Worm (Caenorhabditis elegans) whole organism, L1 larva: Measurements from ENCODE around the gene F52C9.3.

ENCODE experiments used
- C04F5.9 ChIP-seq: sonication (generic microtip); optimal IDR thresholded peaks from 2 replicates; lab custom pipeline; 2016; ENCODE audit warnings: missing genetic modification characterization, missing compliant biosample characterization
- C16A3.4 ChIP-seq: fragments of 150-350 bp; optimal IDR thresholded peaks from 2 replicates; lab custom pipeline; 2014; ENCODE audit warnings: missing biosample characterization, missing genetic modification characterization
- aha-1 ChIP-seq: fragments of 150-350 bp; optimal IDR thresholded peaks from 2 replicates; lab custom pipeline; 2014; ENCODE audit warnings: missing biosample characterization, missing genetic modification characterization
- alr-1 ChIP-seq: fragments of 200-800 bp; sonication (Bioruptor generic); optimal IDR thresholded peaks from 2 replicates; lab custom pipeline; 2018; ENCODE audit warnings: borderline replicate concordance, mild to moderate bottlenecking, missing genetic modification characterization, missing compliant biosample characterization
- blmp-1 ChIP-seq: fragments of 150-350 bp; optimal IDR thresholded peaks from 2 replicates; lab custom pipeline; 2014; ENCODE audit warnings: missing biosample characterization, missing genetic modification characterization
- ceh-63 ChIP-seq: fragments of 200-800 bp; sonication (Bioruptor generic); optimal IDR thresholded peaks from 2 replicates; lab custom pipeline; 2018; ENCODE audit warnings: mild to moderate bottlenecking, missing genetic modification characterization, missing compliant biosample characterization
- ceh-8 ChIP-seq: fragments of 200-800 bp; sonication (Bioruptor generic); optimal IDR thresholded peaks from 2 replicates; lab custom pipeline; 2018; ENCODE audit warnings: mild to moderate bottlenecking, missing genetic modification characterization, moderate library complexity, missing compliant biosample characterization
- ceh-82 ChIP-seq, 3 experiments: fragments of 150-350 bp in 1 of 3; sonication (generic microtip) in 2 of 3; optimal IDR thresholded peaks; 2 replicates each; lab custom pipeline; 2014 to 2017; ENCODE audit warnings: missing biosample characterization in 3 of 3, missing genetic modification characterization in 3 of 3
- ces-1 ChIP-seq: fragments of 150-350 bp; optimal IDR thresholded peaks from 2 replicates; lab custom pipeline; 2014; ENCODE audit warnings: missing biosample characterization, missing genetic modification reagents, missing genetic modification characterization
- dpl-1 ChIP-seq, 3 experiments: fragments of 150-350 bp in 2 of 3; sonication (generic microtip) in 1 of 3; optimal IDR thresholded peaks; 2 replicates each; lab custom pipeline; 2014 to 2017; ENCODE audit warnings: missing biosample characterization in 3 of 3, missing genetic modification characterization in 3 of 3, missing genetic modification reagents in 3 of 3
- dsc-1 ChIP-seq: sonication (generic microtip); optimal IDR thresholded peaks from 2 replicates; lab custom pipeline; 2016; ENCODE audit warnings: mild to moderate bottlenecking, missing genetic modification characterization, missing compliant biosample characterization
- efl-1 ChIP-seq, 4 experiments: fragments of 150-350 bp; optimal IDR thresholded peaks in 3 of 4; peaks in 1 of 4; 1 replicate in 1 of 4; 2 replicates in 3 of 4; lab custom pipeline; 2014; ENCODE audit warnings: missing biosample characterization in 2 of 4, missing genetic modification characterization in 2 of 4, missing genetic modification reagents in 2 of 4
- efl-3 ChIP-seq: fragments of 200-800 bp; sonication (Bioruptor generic); optimal IDR thresholded peaks from 2 replicates; lab custom pipeline; 2018; ENCODE audit warnings: mild to moderate bottlenecking, missing genetic modification characterization, missing compliant biosample characterization
- egl-13 ChIP-seq: sonication (generic microtip); optimal IDR thresholded peaks from 2 replicates; lab custom pipeline; 2016; ENCODE audit warnings: missing genotype, missing genetic modification reagents, missing genetic modification characterization, missing compliant biosample characterization
- elt-2 ChIP-seq: sonication (generic microtip); optimal IDR thresholded peaks from 2 replicates; lab custom pipeline; 2016; ENCODE audit warnings: missing genetic modification characterization, mild to moderate bottlenecking, inconsistent platforms, missing compliant biosample characterization, missing genetic modification reagents
- elt-3 ChIP-seq, 6 experiments: fragments of 150-350 bp in 1 of 6; sonication (generic microtip); optimal IDR thresholded peaks; 2 replicates each; lab custom pipeline; 2017 to 2018; ENCODE audit warnings: missing biosample characterization in 6 of 6, missing genetic modification characterization in 6 of 6, inconsistent platforms in 1 of 6
- ets-5 ChIP-seq: fragments of 200-800 bp; sonication (Bioruptor generic); IDR thresholded peaks from 2 replicates; pipeline ENCODE4 v1.3.6; 2022; ENCODE audit warnings: missing genetic modification characterization, missing compliant biosample characterization
- fkh-10 ChIP-seq: sonication (generic microtip); optimal IDR thresholded peaks from 2 replicates; lab custom pipeline; 2017; ENCODE audit warnings: missing biosample characterization, missing genetic modification reagents, missing genetic modification characterization
- fkh-8 ChIP-seq: sonication (generic microtip); optimal IDR thresholded peaks from 2 replicates; lab custom pipeline; 2016; ENCODE audit warnings: mild to moderate bottlenecking, missing genetic modification characterization, missing compliant biosample characterization
- fos-1 ChIP-seq: fragments of 150-350 bp; optimal IDR thresholded peaks from 2 replicates; lab custom pipeline; 2014; ENCODE audit warnings: missing biosample characterization, missing genetic modification characterization
- grh-1 ChIP-seq: fragments of 200-800 bp; sonication (Bioruptor generic); IDR thresholded peaks from 2 replicates; pipeline ENCODE4 v1.3.6; 2022; ENCODE audit warnings: missing genetic modification reagents, missing genetic modification characterization, missing compliant biosample characterization
- jun-1 ChIP-seq: fragments of 150-350 bp; optimal IDR thresholded peaks from 2 replicates; lab custom pipeline; 2014; ENCODE audit warnings: missing biosample characterization, missing genetic modification reagents, missing genetic modification characterization
- lin-13 ChIP-seq: fragments of 150-350 bp; optimal IDR thresholded peaks from 2 replicates; lab custom pipeline; 2014; ENCODE audit warnings: missing biosample characterization, missing genetic modification reagents, missing genetic modification characterization
- lin-14 ChIP-seq: fragments of 200-800 bp; sonication (Bioruptor generic); optimal IDR thresholded peaks from 2 replicates; lab custom pipeline; 2018; ENCODE audit warnings: mild to moderate bottlenecking, missing genetic modification characterization, moderate library complexity, missing compliant biosample characterization
- lin-15B ChIP-seq: fragments of 150-350 bp; sonication (generic microtip); optimal IDR thresholded peaks from 3 replicates; lab custom pipeline; 2014; ENCODE audit warnings: missing biosample characterization, missing genetic modification characterization
- lin-35 ChIP-seq, 2 experiments: fragments of 150-350 bp; optimal IDR thresholded peaks; 2 replicates each; lab custom pipeline; 2014; ENCODE audit warnings: missing biosample characterization in 2 of 2, missing genetic modification characterization in 2 of 2, missing genetic modification reagents in 2 of 2
- lin-39 ChIP-seq: fragments of 150-350 bp; optimal IDR thresholded peaks from 2 replicates; lab custom pipeline; 2014; ENCODE audit warnings: missing biosample characterization, missing genetic modification reagents, missing genetic modification characterization
- mdl-1 ChIP-seq, 2 experiments: fragments of 150-350 bp; optimal IDR thresholded peaks; 2 replicates each; lab custom pipeline; 2014 to 2017; ENCODE audit warnings: missing biosample characterization in 2 of 2, missing genetic modification characterization in 2 of 2, inconsistent platforms in 1 of 2
- mep-1 ChIP-seq: fragments of 150-350 bp; optimal IDR thresholded peaks from 2 replicates; lab custom pipeline; 2014; ENCODE audit warnings: missing biosample characterization, missing genetic modification characterization
- nhr-11 ChIP-seq: fragments of 150-350 bp; optimal IDR thresholded peaks from 2 replicates; lab custom pipeline; 2014; ENCODE audit warnings: missing biosample characterization, missing genetic modification characterization
- nhr-19 ChIP-seq: fragments of 200-800 bp; sonication (Bioruptor generic); conservative IDR thresholded peaks from 2 replicates; pipeline ENCODE4 v1.3.6; 2022; ENCODE audit warnings: missing genetic modification characterization, missing compliant biosample characterization
- nhr-20 ChIP-seq: sonication (generic microtip); optimal IDR thresholded peaks from 2 replicates; lab custom pipeline; 2016; ENCODE audit warnings: mild to moderate bottlenecking, missing genetic modification characterization, missing compliant biosample characterization
- nhr-237 ChIP-seq: fragments of 150-350 bp; optimal IDR thresholded peaks from 2 replicates; lab custom pipeline; 2014; ENCODE audit warnings: missing biosample characterization, missing genetic modification characterization
- nhr-47 ChIP-seq: sonication (generic microtip); optimal IDR thresholded peaks from 2 replicates; lab custom pipeline; 2016; ENCODE audit warnings: mild to moderate bottlenecking, missing genetic modification characterization, moderate library complexity, missing compliant biosample characterization
- nhr-71 ChIP-seq: sonication (generic microtip); optimal IDR thresholded peaks from 2 replicates; lab custom pipeline; 2016; ENCODE audit warnings: mild to moderate bottlenecking, missing genetic modification characterization, moderate library complexity, missing compliant biosample characterization
- nhr-76 ChIP-seq: sonication (generic microtip); optimal IDR thresholded peaks from 2 replicates; lab custom pipeline; 2017; ENCODE audit warnings: missing biosample characterization, missing genetic modification characterization
- nhr-77 ChIP-seq: fragments of 150-350 bp; optimal IDR thresholded peaks from 2 replicates; lab custom pipeline; 2014; ENCODE audit warnings: missing biosample characterization, missing genetic modification characterization
- nhr-84 ChIP-seq: sonication (generic microtip); optimal IDR thresholded peaks from 2 replicates; lab custom pipeline; 2017; ENCODE audit warnings: missing biosample characterization, missing genetic modification characterization
- nhr-85 ChIP-seq: sonication (generic microtip); peaks from one replicate; lab custom pipeline; 2016; ENCODE audit warnings: missing genetic modification characterization, inconsistent platforms, missing compliant biosample characterization
- pqm-1 ChIP-seq: sonication (generic microtip); optimal IDR thresholded peaks from 3 replicates; lab custom pipeline; 2017; ENCODE audit warnings: missing biosample characterization, missing genetic modification characterization
- rnt-1 ChIP-seq: sonication (generic microtip); optimal IDR thresholded peaks from 2 replicates; lab custom pipeline; 2016; ENCODE audit warnings: mild to moderate bottlenecking, missing genetic modification characterization, moderate library complexity, missing compliant biosample characterization
- skn-1 ChIP-seq: fragments of 150-350 bp; optimal IDR thresholded peaks from 2 replicates; lab custom pipeline; 2014; ENCODE audit warnings: missing biosample characterization, missing genetic modification characterization
- snpc-4 ChIP-seq: fragments of 150-350 bp; optimal IDR thresholded peaks from 2 replicates; lab custom pipeline; 2014; ENCODE audit warnings: missing biosample characterization, missing genetic modification characterization
- snu-23 ChIP-seq: sonication (generic microtip); optimal IDR thresholded peaks from 2 replicates; lab custom pipeline; 2016; ENCODE audit warnings: missing genetic modification characterization, missing compliant biosample characterization
- sptf-1 ChIP-seq: fragments of 150-350 bp; optimal IDR thresholded peaks from 2 replicates; lab custom pipeline; 2014; ENCODE audit warnings: missing biosample characterization, missing genetic modification characterization
- tlp-1 ChIP-seq: fragments of 150-350 bp; optimal IDR thresholded peaks from 2 replicates; lab custom pipeline; 2014; ENCODE audit warnings: missing biosample characterization, missing genetic modification characterization
- unc-130 ChIP-seq: fragments of 150-350 bp; optimal IDR thresholded peaks from 2 replicates; lab custom pipeline; 2017; ENCODE audit warnings: missing biosample characterization, missing genetic modification characterization, inconsistent platforms
- unc-30 ChIP-seq: sonication (generic microtip); optimal IDR thresholded peaks from 2 replicates; lab custom pipeline; 2017; ENCODE audit warnings: missing biosample characterization, missing genetic modification characterization
- unc-62 ChIP-seq: fragments of 150-350 bp; optimal IDR thresholded peaks from 2 replicates; lab custom pipeline; 2014; ENCODE audit warnings: missing biosample characterization, missing genetic modification reagents, missing genetic modification characterization
- unc-86 ChIP-seq: sonication (generic microtip); optimal IDR thresholded peaks from 2 replicates; lab custom pipeline; 2016; ENCODE audit warnings: missing genetic modification characterization, missing compliant biosample characterization
- zag-1 ChIP-seq: fragments of 150-350 bp; optimal IDR thresholded peaks from 2 replicates; lab custom pipeline; 2014; ENCODE audit warnings: missing biosample characterization, missing genetic modification characterization
- zip-4 ChIP-seq: fragments of 200-800 bp; sonication (Bioruptor generic); optimal IDR thresholded peaks from 2 replicates; lab custom pipeline; 2018; ENCODE audit warnings: mild to moderate bottlenecking, missing genetic modification characterization, moderate library complexity, missing compliant biosample characterization
- ztf-11 ChIP-seq, 2 experiments: sonication (generic microtip); optimal IDR thresholded peaks; 2 replicates each; lab custom pipeline; 2016 to 2017; ENCODE audit warnings: missing genetic modification characterization in 2 of 2, missing biosample characterization in 1 of 2, missing compliant biosample characterization in 1 of 2

Gene F52C9.3

DNA sequence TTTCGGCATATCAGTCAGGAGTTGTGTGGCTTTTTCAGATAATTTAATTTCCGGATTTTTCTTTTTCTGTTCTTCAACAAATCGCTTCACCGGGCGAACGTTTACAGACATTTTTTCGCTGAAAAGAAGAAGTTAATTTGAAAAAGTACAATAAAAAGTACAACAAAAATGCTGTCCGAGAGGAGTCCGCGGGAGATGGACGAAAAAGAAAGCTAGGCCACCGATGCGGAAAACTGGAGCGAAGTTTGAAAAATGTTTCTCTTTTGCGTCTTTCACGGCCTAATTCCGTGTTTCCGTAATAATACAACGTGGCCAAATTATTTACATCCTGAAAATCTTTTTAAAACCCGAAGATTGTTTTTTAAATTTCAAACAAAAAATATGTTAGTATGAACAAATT lies 27.6 kb downstream of the F52C9.3 start, which contains the start of gene thoc-5 (continued):
- TF ChIP-seq nhr-11 (tag; lab: Kevin White, UChicago) (peak; percentile 49), nhr-47 (tag; lab: Kevin White, UChicago) (peak; percentile 96), sptf-1 (tag; lab: Kevin White, UChicago) (no peak), lin-13 (GFP tag; lab: Kevin White, UChicago) (peak; percentile 67), efl-1 (optimal IDR thresholded peaks at IDR 0.05; lab: Kevin White, UChicago) (peak; percentile 98 to 99), efl-1 (GFP tag; optimal IDR thresholded peaks at IDR 0.05 in 1 of 2; lab: Kevin White, UChicago) (peak; percentile 97 to 100), unc-62 (GFP tag; lab: Kevin White, UChicago) (no peak), elt-2 (tag; lab: Kevin White, UChicago) (peak; percentile 86), ceh-82 (tag; optimal IDR thresholded peaks at IDR 0.05; lab: Kevin White, UChicago) (peak; percentile 85 to 89 (median 85)), mdl-1 (tag; optimal IDR thresholded peaks at IDR 0.05; lab: Kevin White, UChicago) (peak in 1 of 2 experiments; percentile 54), nhr-85 (tag; lab: Kevin White, UChicago) (peak; percentile 93), rnt-1 (tag; lab: Kevin White, UChicago) (peak; percentile 100), skn-1 (tag; lab: Kevin White, UChicago) (peak; percentile 69), dsc-1 (tag; lab: Kevin White, UChicago) (peak; percentile 97), egl-13 (tag; lab: Kevin White, UChicago) (peak; percentile 95), ces-1 (GFP tag; lab: Kevin White, UChicago) (no peak), unc-30 (tag; lab: Kevin White, UChicago) (no peak), dpl-1 (GFP tag; optimal IDR thresholded peaks at IDR 0.05; lab: Kevin White, UChicago) (peak; percentile 95 to 98 (median 98)), mep-1 (peak; percentile 82), lin-35 (GFP tag; optimal IDR thresholded peaks at IDR 0.05; lab: Kevin White, UChicago) (peak; percentile 98), nhr-19 (peak; percentile 91), lin-15B (tag; lab: Kevin White, UChicago) (peak; percentile 75), nhr-77 (tag; lab: Kevin White, UChicago) (no peak), nhr-71 (tag; lab: Kevin White, UChicago) (peak; percentile 95), unc-86 (tag; lab: Kevin White, UChicago) (peak; percentile 86), tlp-1 (tag; lab: Kevin White, UChicago) (no peak), fkh-10 (GFP tag; lab: Kevin White, UChicago) (no peak), pqm-1 (tag; lab: Kevin White, UChicago) (no peak), unc-130 (peak; percentile 33), ceh-63 (GFP tag; lab: Kevin White, UChicago) (peak; percentile 68), C04F5.9 (tag; lab: Kevin White, UChicago) (peak; percentile 92), grh-1 (peak; percentile 86), ztf-11 (tag; optimal IDR thresholded peaks at IDR 0.05; lab: Kevin White, UChicago) (peak; percentile 16 to 99), zip-4 (peak; percentile 71), nhr-76 (no peak), lin-39 (tag; lab: Kevin White, UChicago) (peak; percentile 61), efl-3 (GFP tag; lab: Kevin White, UChicago) (peak; percentile 80), ets-5 (no peak), zag-1 (tag; lab: Kevin White, UChicago) (no peak), C16A3.4 (peak; percentile 73), fkh-8 (peak; percentile 87), aha-1 (tag; lab: Kevin White, UChicago) (peak; percentile 44), nhr-84 (tag; lab: Kevin White, UChicago) (no peak), blmp-1 (tag; lab: Kevin White, UChicago) (peak; percentile 69), snpc-4 (peak; percentile 57), lin-14 (GFP tag; lab: Kevin White, UChicago) (peak; percentile 84), nhr-20 (tag; lab: Kevin White, UChicago) (peak; percentile 89), jun-1 (tag; lab: Kevin White, UChicago) (peak; percentile 41), nhr-237 (tag; lab: Kevin White, UChicago) (no peak), snu-23 (peak; percentile 88), fos-1 (tag; lab: Kevin White, UChicago) (peak; percentile 34), elt-3 (tag; optimal IDR thresholded peaks at IDR 0.05; lab: Kevin White, UChicago) (peak in 2 of 6 experiments; percentile 61 to 69), ceh-8 (peak; percentile 76), alr-1 (no peak)
